Fruit fly (Drosophila melanogaster) whole organism, embryonic: ENCODE measurements around the gene cyr.

Experiments used
- Antp ChIP-seq: fragments of 200-800 bp; sonication (Bioruptor generic); optimal IDR thresholded peaks from 3 replicates; lab custom pipeline; 2016; ENCODE audit warnings: missing biosample characterization, missing genetic modification characterization
- Atf6 ChIP-seq: fragments of 200-800 bp; sonication (Bioruptor generic); IDR thresholded peaks from 2 replicates; pipeline ENCODE4 v1.3.6; 2022; ENCODE audit warnings: missing biosample characterization, missing genetic modification characterization
- Awh ChIP-seq: fragments of 200-800 bp; sonication (Bioruptor generic); IDR thresholded peaks from 2 replicates; pipeline ENCODE4, ENCODE4 v1.3.6; 2022; ENCODE audit warnings: missing biosample characterization, missing genetic modification characterization
- B-H2 ChIP-seq: fragments of 200-800 bp; sonication (Bioruptor generic); optimal IDR thresholded peaks from 2 replicates; lab custom pipeline; 2018; ENCODE audit warnings: missing biosample characterization, mild to moderate bottlenecking, missing genetic modification characterization
- Bgb ChIP-seq: fragments of 200-800 bp; sonication (Bioruptor generic); IDR thresholded peaks from 2 replicates; pipeline ENCODE4 v1.3.6; 2022; ENCODE audit warnings: missing biosample characterization, missing genetic modification characterization; ENCODE audit not compliant: partially characterized antibody
- CG1024 ChIP-seq: fragments of 200-800 bp; sonication (Bioruptor generic); IDR thresholded peaks from 2 replicates; pipeline ENCODE4 v1.3.6; 2022; ENCODE audit warnings: missing biosample characterization, missing genetic modification characterization
- CG10267 ChIP-seq: fragments of 200-800 bp; sonication (Bioruptor generic); optimal IDR thresholded peaks from 2 replicates; lab custom pipeline; 2018; ENCODE audit warnings: missing biosample characterization, mild to moderate bottlenecking, missing genetic modification characterization, moderate library complexity
- CG11085 ChIP-seq: fragments of 200-800 bp; sonication (Bioruptor generic); IDR thresholded peaks from 2 replicates; pipeline ENCODE4 v1.3.6; 2022; ENCODE audit warnings: missing biosample characterization, missing genetic modification characterization
- CG11723 ChIP-seq: fragments of 200-800 bp; sonication (Bioruptor generic); optimal IDR thresholded peaks from 2 replicates; lab custom pipeline; 2017; ENCODE audit warnings: missing biosample characterization, mild to moderate bottlenecking, missing genetic modification characterization
- CG12659 ChIP-seq: fragments of 200-800 bp; sonication (Bioruptor generic); optimal IDR thresholded peaks from 3 replicates; lab custom pipeline; 2017; ENCODE audit warnings: mild to moderate bottlenecking, missing biosample characterization, missing genetic modification reagents, missing genetic modification characterization
- CG13624 ChIP-seq: fragments of 200-800 bp; sonication (Bioruptor generic); optimal IDR thresholded peaks from 2 replicates; lab custom pipeline; 2016; ENCODE audit warnings: missing biosample characterization, missing genetic modification characterization
- CG13894 ChIP-seq: fragments of 200-800 bp; sonication (Bioruptor generic); optimal IDR thresholded peaks from 3 replicates; lab custom pipeline; 2018; ENCODE audit warnings: missing biosample characterization, mild to moderate bottlenecking, missing genetic modification characterization, moderate library complexity
- CG14667 ChIP-seq: fragments of 200-800 bp; sonication (Bioruptor generic); IDR thresholded peaks from 2 replicates; pipeline ENCODE4 v1.3.6; 2022; ENCODE audit warnings: missing biosample characterization, missing genetic modification characterization
- CG16779 ChIP-seq: fragments of 200-800 bp; sonication (Bioruptor generic); IDR thresholded peaks from 2 replicates; pipeline ENCODE4 v1.3.6; 2022; ENCODE audit warnings: missing biosample characterization, missing genetic modification characterization
- CG1832 ChIP-seq: fragments of 200-800 bp; sonication (Bioruptor generic); optimal IDR thresholded peaks from 2 replicates; lab custom pipeline; 2017; ENCODE audit warnings: missing biosample characterization, mild to moderate bottlenecking, missing genetic modification characterization, inconsistent platforms
- CG3838 ChIP-seq: fragments of 200-800 bp; sonication (Bioruptor generic); optimal IDR thresholded peaks from 3 replicates; lab custom pipeline; 2016; ENCODE audit warnings: missing biosample characterization, missing genetic modification characterization
- CG4282 ChIP-seq: fragments of 200-800 bp; sonication (Bioruptor generic); optimal IDR thresholded peaks from 2 replicates; lab custom pipeline; 2016; ENCODE audit warnings: missing biosample characterization, missing genetic modification characterization
- CG4360 ChIP-seq: fragments of 200-800 bp; sonication (Bioruptor generic); IDR thresholded peaks from 2 replicates; pipeline ENCODE4 v1.3.6; 2022; ENCODE audit warnings: missing biosample characterization, missing genetic modification characterization
- CG4404 ChIP-seq: fragments of 200-800 bp; sonication (Bioruptor generic); IDR thresholded peaks from 2 replicates; pipeline ENCODE4 v1.3.6; 2022; ENCODE audit warnings: missing biosample characterization, missing genetic modification characterization
- CG4617 ChIP-seq: fragments of 200-800 bp; sonication (Bioruptor generic); optimal IDR thresholded peaks from 3 replicates; lab custom pipeline; 2016; ENCODE audit warnings: missing biosample characterization, missing genetic modification characterization, borderline replicate concordance
- CG5953 ChIP-seq: fragments of 200-800 bp; sonication (Bioruptor generic); IDR thresholded peaks from 2 replicates; pipeline ENCODE4 v1.3.6; 2022; ENCODE audit warnings: missing biosample characterization, missing genetic modification characterization
- CG6654 ChIP-seq: fragments of 200-800 bp; sonication (Bioruptor generic); optimal IDR thresholded peaks from 2 replicates; lab custom pipeline; 2017; ENCODE audit warnings: missing biosample characterization, mild to moderate bottlenecking, missing genetic modification characterization
- CG6854 ChIP-seq: fragments of 200-800 bp; sonication (Bioruptor generic); optimal IDR thresholded peaks from 3 replicates; lab custom pipeline; 2017; ENCODE audit warnings: missing biosample characterization, mild to moderate bottlenecking, missing genetic modification characterization
- CG9437 ChIP-seq: fragments of 200-800 bp; sonication (Bioruptor generic); optimal IDR thresholded peaks from 2 replicates; lab custom pipeline; 2018; ENCODE audit warnings: missing biosample characterization, mild to moderate bottlenecking, missing genetic modification characterization
- CG9932 ChIP-seq: fragments of 200-800 bp; sonication (Bioruptor generic); IDR thresholded peaks from 2 replicates; pipeline ENCODE4 v1.3.6; 2022; ENCODE audit warnings: missing biosample characterization, missing genetic modification characterization
- CkIIα-i1 ChIP-seq: fragments of 200-800 bp; sonication (Bioruptor generic); IDR thresholded peaks from 2 replicates; pipeline ENCODE4 v1.3.6; 2022; ENCODE audit warnings: missing biosample characterization, missing genetic modification characterization
- Dad ChIP-seq: fragments of 200-800 bp; sonication (Bioruptor generic); optimal IDR thresholded peaks from 3 replicates; lab custom pipeline; 2016; ENCODE audit warnings: missing biosample characterization, missing genetic modification characterization
- Dip3 ChIP-seq: fragments of 200-800 bp; sonication (Bioruptor generic); optimal IDR thresholded peaks from 3 replicates; lab custom pipeline; 2016; ENCODE audit warnings: missing biosample characterization, missing genetic modification characterization
- E2f1 ChIP-seq: fragments of 200-800 bp; sonication (Bioruptor generic); IDR thresholded peaks from 2 replicates; pipeline ENCODE4 v1.3.6; 2022; ENCODE audit warnings: missing biosample characterization, missing genetic modification characterization
- Myb ChIP-seq: fragments of 200-800 bp; sonication (Bioruptor generic); optimal IDR thresholded peaks from 2 replicates; lab custom pipeline; 2016; ENCODE audit warnings: missing biosample characterization, missing genetic modification characterization
- Nf-YB ChIP-seq: fragments of 200-800 bp; sonication (Bioruptor generic); optimal IDR thresholded peaks from 3 replicates; lab custom pipeline; 2019; ENCODE audit warnings: missing biosample characterization, mild to moderate bottlenecking, missing genetic modification characterization, moderate library complexity
- Optix ChIP-seq: fragments of 200-800 bp; sonication (Bioruptor generic); IDR thresholded peaks from 3 replicates; pipeline ENCODE4 v1.3.6; 2022; ENCODE audit warnings: missing biosample characterization, missing genetic modification characterization
- Tbp ChIP-seq: fragments of >200 bp; optimal IDR thresholded peaks from 2 replicates; lab custom pipeline; 2018; ENCODE audit warnings: missing biosample characterization, missing genetic modification characterization
- Trl ChIP-seq, 3 experiments: fragments of >200 bp in 2 of 3; fragments of 200-800 bp in 1 of 3; sonication (Bioruptor generic) in 1 of 3; optimal IDR thresholded peaks; 2 replicates in 1 of 3; 3 replicates in 2 of 3; lab custom pipeline; 2016 to 2017; ENCODE audit warnings: missing biosample characterization in 1 of 3, missing genetic modification characterization in 1 of 3
- abd-A ChIP-seq: fragments of 200-800 bp; sonication (Bioruptor generic); optimal IDR thresholded peaks from 3 replicates; lab custom pipeline; 2019; ENCODE audit warnings: missing biosample characterization, mild to moderate bottlenecking, missing genetic modification characterization, moderate library complexity
- cg ChIP-seq: fragments of 200-800 bp; sonication (Bioruptor generic); optimal IDR thresholded peaks from 3 replicates; lab custom pipeline; 2019; ENCODE audit warnings: missing biosample characterization, mild to moderate bottlenecking, missing genetic modification characterization, moderate library complexity
- dpn ChIP-seq, 2 experiments: fragments of 200-800 bp; sonication (Bioruptor generic); optimal IDR thresholded peaks; 3 replicates each; lab custom pipeline; 2016; ENCODE audit warnings: missing biosample characterization in 2 of 2, missing genetic modification characterization in 2 of 2
- fd64A ChIP-seq: fragments of 200-800 bp; sonication (Bioruptor generic); optimal IDR thresholded peaks from 3 replicates; lab custom pipeline; 2018; ENCODE audit warnings: missing biosample characterization, mild to moderate bottlenecking, missing genetic modification characterization
- gem ChIP-seq: fragments of 200-800 bp; sonication (Bioruptor generic); optimal IDR thresholded peaks from 2 replicates; lab custom pipeline; 2019; ENCODE audit warnings: missing biosample characterization, mild to moderate bottlenecking, missing genetic modification characterization, moderate library complexity
- kah ChIP-seq: fragments of 200-800 bp; sonication (Bioruptor generic); optimal IDR thresholded peaks from 2 replicates; lab custom pipeline; 2018; ENCODE audit warnings: missing biosample characterization, mild to moderate bottlenecking, missing genetic modification characterization
- rib ChIP-seq: fragments of 200-800 bp; sonication (Bioruptor generic); IDR thresholded peaks from 2 replicates; pipeline ENCODE4 v1.3.6; 2022; ENCODE audit warnings: missing biosample characterization, missing genetic modification characterization
- sc ChIP-seq, 3 experiments: fragments of >200 bp in 2 of 3; fragments of 200-800 bp in 1 of 3; sonication (Bioruptor generic) in 1 of 3; optimal IDR thresholded peaks; 2 replicates in 2 of 3; 3 replicates in 1 of 3; lab custom pipeline; 2017; ENCODE audit warnings: mild to moderate bottlenecking in 1 of 3, missing biosample characterization in 1 of 3, missing genetic modification characterization in 1 of 3, missing genetic modification reagents in 1 of 3
- sens ChIP-seq: fragments of 200-800 bp; sonication (Bioruptor generic); peaks from one replicate; lab custom pipeline; 2016; ENCODE audit warnings: missing biosample characterization, missing genetic modification characterization
- sna ChIP-seq: fragments of 200-800 bp; sonication (Bioruptor generic); IDR thresholded peaks from 2 replicates; pipeline ENCODE4 v1.3.6; 2022; ENCODE audit warnings: missing biosample characterization, missing genetic modification characterization; ENCODE audit not compliant: partially characterized antibody
- tio ChIP-seq: fragments of 200-800 bp; sonication (Bioruptor generic); optimal IDR thresholded peaks from 2 replicates; lab custom pipeline; 2017; ENCODE audit warnings: missing biosample characterization, missing genetic modification characterization, inconsistent platforms
- toy ChIP-seq: fragments of 200-800 bp; sonication (Bioruptor generic); IDR thresholded peaks from 2 replicates; pipeline ENCODE4 v1.3.6; 2022; ENCODE audit warnings: missing biosample characterization, missing genetic modification characterization
- trh ChIP-seq: fragments of 200-800 bp; sonication (Bioruptor generic); optimal IDR thresholded peaks from 2 replicates; lab custom pipeline; 2016; ENCODE audit warnings: missing biosample characterization, missing genetic modification characterization
- ttk ChIP-seq: fragments of 200-800 bp; sonication (Bioruptor generic); IDR thresholded peaks from 2 replicates; pipeline ENCODE4 v2.1.2; 2022; ENCODE audit warnings: missing biosample characterization, missing genetic modification characterization
- unc-4 ChIP-seq: fragments of 200-800 bp; sonication (Bioruptor generic); IDR thresholded peaks from 2 replicates; pipeline ENCODE4 v1.3.6; 2022; ENCODE audit warnings: missing biosample characterization, missing genetic modification characterization; ENCODE audit not compliant: partially characterized antibody

cyr gene

dm6 chrX:8092075-8092682, 43.3 kb downstream of the cyr start (continued):
- peak; percentile 92 for TF ChIP-seq B-H2 (GFP tag; lab: Kevin White, UChicago)
- TF ChIP-seq CG5953 (GFP tag; lab: Robert Waterston, UW) = peak; percentile 76
- TF ChIP-seq Trl (optimal IDR thresholded peaks at IDR 0.05; lab: Kevin White, UChicago) = peak; percentile 88 to 93
- peak; percentile 79 for TF ChIP-seq Trl (GFP tag; optimal IDR thresholded peaks at IDR 0.05; lab: Kevin White, UChicago)
- TF ChIP-seq gem = peak; percentile 98
- peak; percentile 94 for TF ChIP-seq abd-A (tag; lab: Kevin White, UChicago)
- peak; percentile 88 to 93 for TF ChIP-seq dpn (GFP tag; optimal IDR thresholded peaks at IDR 0.05; lab: Kevin White, UChicago)
- no peak for TF ChIP-seq CG1832 (GFP tag; lab: Kevin White, UChicago)
- TF ChIP-seq Awh (GFP tag; lab: Robert Waterston, UW) = peak; percentile 85
- TF ChIP-seq sens (GFP tag; lab: Kevin White, UChicago) = peak; percentile 98
- peak; percentile 73 for TF ChIP-seq CG3838 (GFP tag; lab: Kevin White, UChicago)
- TF ChIP-seq ttk (GFP tag; lab: Robert Waterston, UW) = peak; percentile 89
- peak; percentile 93 for TF ChIP-seq E2f1 (GFP tag; lab: Robert Waterston, UW)
- TF ChIP-seq tio (GFP tag; lab: Kevin White, UChicago) = peak; percentile 92
- TF ChIP-seq Tbp (GFP tag; lab: Kevin White, UChicago) = no peak
- TF ChIP-seq Dip3 = peak; percentile 69
- peak; percentile 86 for TF ChIP-seq CG14667 (GFP tag; lab: Robert Waterston, UW)
- peak; percentile 70 for TF ChIP-seq Antp
- peak; percentile 98 for TF ChIP-seq CG12659
- peak; percentile 76 for TF ChIP-seq Dad (GFP tag; lab: Kevin White, UChicago)
- TF ChIP-seq kah (GFP tag; lab: Kevin White, UChicago) = peak; percentile 87
- peak; percentile 83 for TF ChIP-seq fd64A
- 0 out of 2 replicates have a peak, but pooled peaks have one; percentile 17 for TF ChIP-seq Bgb
- TF ChIP-seq Atf6 (GFP tag; lab: Robert Waterston, UW) = peak; percentile 95
- TF ChIP-seq cg (GFP tag; lab: Kevin White, UChicago) = no peak
- peak; percentile 84 for TF ChIP-seq Nf-YB (GFP tag; lab: Kevin White, UChicago)
- TF ChIP-seq rib = peak; percentile 70
- peak; percentile 73 for TF ChIP-seq CG11085 (GFP tag; lab: Robert Waterston, UW)
- TF ChIP-seq toy (GFP tag; lab: Robert Waterston, UW) = peak; percentile 82
- TF ChIP-seq sna (GFP tag; lab: Robert Waterston, UW) = no peak
- peak; percentile 79 for TF ChIP-seq CG1024
- TF ChIP-seq CG9932 (GFP tag; lab: Robert Waterston, UW) = peak; percentile 87
- peak; percentile 71 for TF ChIP-seq CG13624
- TF ChIP-seq Optix = peak; percentile 49; the same call in 1 of the 3 replicates
- TF ChIP-seq CG10267 = peak; percentile 90
- peak; percentile 78; the same call in 1 of the 2 replicates for TF ChIP-seq CG4404 (GFP tag; lab: Robert Waterston, UW)
- TF ChIP-seq CG9437 (GFP tag; lab: Kevin White, UChicago) = peak; percentile 91
- TF ChIP-seq CG13894 (tag; lab: Kevin White, UChicago) = peak; percentile 91
- no peak for TF ChIP-seq sc (optimal IDR thresholded peaks at IDR 0.05; lab: Kevin White, UChicago)
- TF ChIP-seq sc (GFP tag; optimal IDR thresholded peaks at IDR 0.05; lab: Kevin White, UChicago) = peak; percentile 91
- TF ChIP-seq Myb (GFP tag; lab: Kevin White, UChicago) = peak; percentile 28
- peak; percentile 54 for TF ChIP-seq CG4282 (GFP tag; lab: Kevin White, UChicago)
- TF ChIP-seq trh (GFP tag; lab: Kevin White, UChicago) = peak; percentile 85
- TF ChIP-seq CG11723 = peak; percentile 92
- TF ChIP-seq CG4617 (GFP tag; lab: Kevin White, UChicago) = peak; percentile 68
- TF ChIP-seq CG16779 (GFP tag; lab: Robert Waterston, UW) = 0 out of 2 replicates have a peak, but pooled peaks have one; percentile 40
- peak; percentile 93 for TF ChIP-seq CG6854 (GFP tag; lab: Kevin White, UChicago)
- no peak for TF ChIP-seq unc-4 (GFP tag; lab: Robert Waterston, UW)
- TF ChIP-seq CkIIα-i1 (GFP tag; lab: Robert Waterston, UW) = peak; percentile 51; the same call in 1 of the 2 replicates
- TF ChIP-seq CG6654 (GFP tag; lab: Kevin White, UChicago) = peak; percentile 83
- peak; percentile 42; the same call in 1 of the 2 replicates for TF ChIP-seq CG4360 (GFP tag; lab: Robert Waterston, UW)
